Worm (Caenorhabditis elegans): ENCODE data around the gene R09E10.5.
A peak's percentile ranks its signal among the peaks of the same experiment; 100 is the strongest.

The R09E10.5 gene

ce11 chrIV:10294030-10294429, 8.1 kb downstream of the R09E10.5 start, which contains the start of gene R09E10.6:
Gene R09E10.6, minus strand, starts transcription at chrIV:10294130.
- TF ChIP-seq F13C5.2 (tag; optimal IDR thresholded peaks at IDR 0.05) (no peak), aly-1 (tag; optimal IDR thresholded peaks at IDR 0.05) (no peak), flt-1 (GFP tag; IDR thresholded peaks at IDR 0.05) (no peak), ceh-13 (GFP tag; optimal IDR thresholded peaks at IDR 0.05) (no peak), ama-1 (optimal IDR thresholded peaks at IDR 0.05) (no peak), scrt-1 (GFP tag; IDR thresholded peaks at IDR 0.05) (no peak), pes-1 (GFP tag; IDR thresholded peaks at IDR 0.05) (no peak), B0310.2 (tag; optimal IDR thresholded peaks at IDR 0.05) (no peak), tbx-37 (GFP tag; conservative IDR thresholded peaks at IDR 0.05) (no peak), hmg-4 (GFP tag; optimal IDR thresholded peaks at IDR 0.05) (no peak), tra-4 (tag; optimal IDR thresholded peaks at IDR 0.05) (no peak), ets-7 (tag; optimal IDR thresholded peaks at IDR 0.05) (no peak), hmbx-1 (tag; optimal IDR thresholded peaks at IDR 0.05) (no peak), sea-1 (GFP tag; conservative IDR thresholded peaks at IDR 0.05) (no peak), tbx-11 (GFP tag; IDR thresholded peaks at IDR 0.05) (no peak), hnd-1 (tag; optimal IDR thresholded peaks at IDR 0.05) (no peak)

ce11 chrIV:10288575-10288974, 13.5 kb downstream of the R09E10.5 start:
- TF ChIP-seq sea-1 (GFP tag; conservative IDR thresholded peaks at IDR 0.05) (no peak), tra-4 (tag; optimal IDR thresholded peaks at IDR 0.05) (no peak), ets-7 (tag; optimal IDR thresholded peaks at IDR 0.05) (no peak), B0310.2 (tag; optimal IDR thresholded peaks at IDR 0.05) (no peak), hmg-4 (GFP tag; optimal IDR thresholded peaks at IDR 0.05) (no peak), ama-1 (optimal IDR thresholded peaks at IDR 0.05) (no peak), hmbx-1 (tag; optimal IDR thresholded peaks at IDR 0.05) (no peak), scrt-1 (GFP tag; IDR thresholded peaks at IDR 0.05) (no peak), tbx-37 (GFP tag; conservative IDR thresholded peaks at IDR 0.05) (no peak), ceh-36 (tag; optimal IDR thresholded peaks at IDR 0.05) (no peak), ceh-13 (GFP tag; optimal IDR thresholded peaks at IDR 0.05) (no peak), F13C5.2 (tag; optimal IDR thresholded peaks at IDR 0.05) (no peak)

DNA sequence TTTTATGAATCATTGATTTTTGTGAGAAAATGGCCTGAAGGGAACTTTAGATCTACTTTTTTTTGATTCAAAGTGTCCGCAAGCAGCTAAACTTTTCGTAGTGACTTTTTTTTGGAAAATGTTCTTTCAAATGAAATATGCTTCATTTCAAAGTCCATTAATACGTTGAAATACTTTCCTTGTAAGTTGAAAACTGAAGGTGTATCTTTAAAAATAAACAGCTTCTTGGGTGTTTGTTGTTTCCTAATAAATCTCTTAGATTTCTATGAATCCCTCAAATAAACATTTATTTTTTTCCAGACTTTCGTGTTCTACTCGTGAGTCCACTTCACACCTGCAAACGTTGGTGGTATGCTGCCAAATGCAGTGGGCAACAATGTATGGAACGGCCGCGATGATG, 15.4 kb downstream of the R09E10.5 start, which contains the start of gene ebax-1:
TSS of gene ebax-1 (plus strand) at position 301 of the 400 bp plus-strand sequence.
- TF ChIP-seq hmbx-1 (tag; optimal IDR thresholded peaks at IDR 0.05) (no peak), hmg-4 (GFP tag; optimal IDR thresholded peaks at IDR 0.05) (no peak), aly-1 (tag; optimal IDR thresholded peaks at IDR 0.05) (no peak), ceh-36 (tag; optimal IDR thresholded peaks at IDR 0.05) (no peak), ama-1 (optimal IDR thresholded peaks at IDR 0.05) (no peak), tbx-37 (GFP tag; conservative IDR thresholded peaks at IDR 0.05) (no peak), tbx-11 (GFP tag; IDR thresholded peaks at IDR 0.05) (no peak)

- TF ChIP-seq aly-1 (tag; optimal IDR thresholded peaks at IDR 0.05) (no peak), F13C5.2 (tag; optimal IDR thresholded peaks at IDR 0.05) (no peak), scrt-1 (GFP tag; IDR thresholded peaks at IDR 0.05) (no peak), ama-1 (optimal IDR thresholded peaks at IDR 0.05) (no peak), pes-1 (GFP tag; IDR thresholded peaks at IDR 0.05) (no peak), hmg-4 (GFP tag; optimal IDR thresholded peaks at IDR 0.05) (no peak), ceh-36 (tag; optimal IDR thresholded peaks at IDR 0.05) (no peak), ets-7 (tag; optimal IDR thresholded peaks at IDR 0.05) (no peak), tbx-11 (GFP tag; IDR thresholded peaks at IDR 0.05) (no peak), tra-4 (tag; optimal IDR thresholded peaks at IDR 0.05) (no peak), hmbx-1 (tag; optimal IDR thresholded peaks at IDR 0.05) (no peak), tbx-37 (GFP tag; conservative IDR thresholded peaks at IDR 0.05) (no peak), sea-1 (GFP tag; conservative IDR thresholded peaks at IDR 0.05) (no peak), B0310.2 (tag; optimal IDR thresholded peaks at IDR 0.05) (no peak), hnd-1 (tag; optimal IDR thresholded peaks at IDR 0.05) (no peak), ceh-13 (GFP tag; optimal IDR thresholded peaks at IDR 0.05) (no peak), flt-1 (GFP tag; IDR thresholded peaks at IDR 0.05) (no peak)
These were observed 16.8 kb downstream of the R09E10.5 start for ce11 chrIV:10285328-10285727.

DNA sequence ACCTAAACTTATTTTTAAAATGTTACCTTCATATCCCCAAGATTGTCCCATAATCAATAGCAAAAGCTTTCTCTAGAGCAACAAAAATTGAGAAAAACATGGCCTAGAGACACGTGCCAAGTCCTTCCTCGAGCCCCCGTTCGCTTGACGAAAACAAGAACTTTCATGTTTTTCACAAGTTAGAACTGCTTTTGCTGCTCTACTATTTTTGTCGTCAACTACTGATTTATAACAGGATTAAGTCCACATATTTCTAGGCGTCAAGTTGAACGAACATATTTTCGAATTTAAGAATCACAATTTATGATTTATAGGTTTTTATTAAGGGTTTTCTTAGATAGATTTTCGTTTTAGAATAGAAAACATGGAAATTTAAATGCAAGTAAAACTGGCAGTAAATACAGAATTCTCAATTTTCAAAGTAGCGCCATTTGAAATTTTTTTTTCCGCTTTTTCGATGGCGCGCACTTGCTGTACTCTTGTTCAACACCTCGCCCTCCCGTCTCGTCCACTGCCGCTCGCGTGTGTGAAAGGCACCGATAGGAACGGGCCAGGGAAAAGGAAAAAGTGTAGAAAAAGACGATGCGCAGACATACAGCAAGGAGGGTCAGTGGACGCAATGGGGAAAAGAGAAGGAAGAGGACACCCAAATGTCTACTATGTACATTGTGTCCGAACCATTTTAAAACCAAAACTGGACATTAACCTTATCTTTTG, 17.8 kb downstream of the R09E10.5 start, which contains the start of gene rad-51:
TSS of gene rad-51 (minus strand) at position 51 of the 717 bp plus-strand sequence.
- TF ChIP-seq hmg-4 (GFP tag; optimal IDR thresholded peaks at IDR 0.05) (peak; percentile 44), hmbx-1 (tag; optimal IDR thresholded peaks at IDR 0.05) (no peak), tra-4 (tag; optimal IDR thresholded peaks at IDR 0.05) (no peak), aly-1 (tag; optimal IDR thresholded peaks at IDR 0.05) (peak; percentile 37), F13C5.2 (tag; optimal IDR thresholded peaks at IDR 0.05) (peak; percentile 60)

- TF ChIP-seq ama-1 (optimal IDR thresholded peaks at IDR 0.05) = no peak
- no peak for TF ChIP-seq pes-1 (GFP tag; IDR thresholded peaks at IDR 0.05)
- TF ChIP-seq ets-7 (tag; optimal IDR thresholded peaks at IDR 0.05) = no peak
- TF ChIP-seq B0310.2 (tag; optimal IDR thresholded peaks at IDR 0.05) = no peak
- TF ChIP-seq flt-1 (GFP tag; IDR thresholded peaks at IDR 0.05) = no peak
- no peak for TF ChIP-seq hmbx-1 (tag; optimal IDR thresholded peaks at IDR 0.05)
- TF ChIP-seq ceh-36 (tag; optimal IDR thresholded peaks at IDR 0.05) = no peak
- no peak for TF ChIP-seq sea-1 (GFP tag; conservative IDR thresholded peaks at IDR 0.05)
- TF ChIP-seq hmg-4 (GFP tag; optimal IDR thresholded peaks at IDR 0.05) = no peak
- no peak for TF ChIP-seq F13C5.2 (tag; optimal IDR thresholded peaks at IDR 0.05)
- no peak for TF ChIP-seq scrt-1 (GFP tag; IDR thresholded peaks at IDR 0.05)
- TF ChIP-seq tbx-11 (GFP tag; IDR thresholded peaks at IDR 0.05) = no peak
- TF ChIP-seq aly-1 (tag; optimal IDR thresholded peaks at IDR 0.05) = no peak
- TF ChIP-seq ceh-13 (GFP tag; optimal IDR thresholded peaks at IDR 0.05) = no peak
- no peak for TF ChIP-seq tbx-37 (GFP tag; conservative IDR thresholded peaks at IDR 0.05)
- TF ChIP-seq hnd-1 (tag; optimal IDR thresholded peaks at IDR 0.05) = no peak
- no peak for TF ChIP-seq tra-4 (tag; optimal IDR thresholded peaks at IDR 0.05)
These were observed 20.6 kb downstream of the R09E10.5 start, which contains the start of gene thk-1 for ce11 chrIV:10281482-10281881. Gene thk-1, minus strand, starts transcription at chrIV:10281582.

ce11 chrIV:10277716-10278115, 24.4 kb downstream of the R09E10.5 start, which contains the start of gene Y43C5A.4:
Gene Y43C5A.4, plus strand, starts transcription at chrIV:10278016.
- TF ChIP-seq ceh-36 (tag; optimal IDR thresholded peaks at IDR 0.05) (no peak), pes-1 (GFP tag; IDR thresholded peaks at IDR 0.05) (no peak), ets-7 (tag; optimal IDR thresholded peaks at IDR 0.05) (no peak)

Data from whole organism, early embryonic.